Worm (Caenorhabditis elegans): Measurements from ENCODE around the gene C33C12.11.

ce11 chrII:2140817-2141216 lies 22.8 kb downstream of the C33C12.11 start, which contains the start of gene C40A11.3:
- TF ChIP-seq elt-2 (tag; optimal IDR thresholded peaks at IDR 0.05) (no peak), unc-62 (GFP tag; optimal IDR thresholded peaks at IDR 0.05) (no peak), pqm-1 (tag; optimal IDR thresholded peaks at IDR 0.05) (no peak), ama-1 (optimal IDR thresholded peaks at IDR 0.05) (no peak), efl-3 (GFP tag; optimal IDR thresholded peaks at IDR 0.05) (no peak), snpc-4 (tag; optimal IDR thresholded peaks at IDR 0.05) (no peak), unc-30 (tag; optimal IDR thresholded peaks at IDR 0.05) (no peak), nhr-11 (tag; optimal IDR thresholded peaks at IDR 0.05) (no peak), swsn-7 (tag; optimal IDR thresholded peaks at IDR 0.05) (no peak), lin-13 (GFP tag; optimal IDR thresholded peaks at IDR 0.05) (no peak), ztf-11 (tag; optimal IDR thresholded peaks at IDR 0.05) (no peak), sup-37 (GFP tag; optimal IDR thresholded peaks at IDR 0.05) (no peak), nhr-237 (tag; optimal IDR thresholded peaks at IDR 0.05) (no peak)

Measured in whole organism, L1 larva.